Worm (Caenorhabditis elegans): ENCODE results near the gene irld-40.
"Not testable (repeated sequence)": the region's sequence is repeated elsewhere in the genome, so short reads cannot be mapped to it uniquely, and the experiment has no call there.

Gene irld-40

ce11 chrV:1666904-1667303 lies 4.5 kb downstream of the irld-40 start, which contains the start of gene K04F1.8:
Gene K04F1.8 (plus strand): TSS chrV:1667204.
- no peak for TF ChIP-seq tbx-37 (GFP tag; conservative IDR thresholded peaks at IDR 0.05)
- TF ChIP-seq hmg-4 (GFP tag; optimal IDR thresholded peaks at IDR 0.05), result no peak
- no peak for TF ChIP-seq B0310.2 (tag; optimal IDR thresholded peaks at IDR 0.05)
- no peak for TF ChIP-seq ceh-36 (tag; optimal IDR thresholded peaks at IDR 0.05)
- no peak for TF ChIP-seq flt-1 (GFP tag; IDR thresholded peaks at IDR 0.05)
- TF ChIP-seq scrt-1 (GFP tag; IDR thresholded peaks at IDR 0.05), result no peak
- no peak for TF ChIP-seq aly-1 (tag; optimal IDR thresholded peaks at IDR 0.05)
- no peak for TF ChIP-seq F13C5.2 (tag; optimal IDR thresholded peaks at IDR 0.05)
- no peak for TF ChIP-seq hnd-1 (tag; optimal IDR thresholded peaks at IDR 0.05)
- no peak for TF ChIP-seq ceh-13 (GFP tag; optimal IDR thresholded peaks at IDR 0.05)
- TF ChIP-seq hmbx-1 (tag; optimal IDR thresholded peaks at IDR 0.05), result no peak
- TF ChIP-seq ama-1 (optimal IDR thresholded peaks at IDR 0.05), result no peak
- no peak for TF ChIP-seq ets-7 (tag; optimal IDR thresholded peaks at IDR 0.05)
- no peak for TF ChIP-seq tra-4 (tag; optimal IDR thresholded peaks at IDR 0.05)

ce11 chrV:1668216-1668615 lies 5.8 kb downstream of the irld-40 start, which contains the start of gene irld-42:
Gene irld-42 (plus strand): TSS chrV:1668516.
- TF ChIP-seq pes-1 (GFP tag; IDR thresholded peaks at IDR 0.05) (no peak), B0310.2 (tag; optimal IDR thresholded peaks at IDR 0.05) (no peak), hnd-1 (tag; optimal IDR thresholded peaks at IDR 0.05) (no peak), ceh-36 (tag; optimal IDR thresholded peaks at IDR 0.05) (no peak), aly-1 (tag; optimal IDR thresholded peaks at IDR 0.05) (no peak), flt-1 (GFP tag; IDR thresholded peaks at IDR 0.05) (no peak), scrt-1 (GFP tag; IDR thresholded peaks at IDR 0.05) (no peak), ama-1 (optimal IDR thresholded peaks at IDR 0.05) (no peak), tbx-11 (GFP tag; IDR thresholded peaks at IDR 0.05) (no peak)

- no peak for TF ChIP-seq ceh-13 (GFP tag; optimal IDR thresholded peaks at IDR 0.05)
- no peak for TF ChIP-seq hmg-4 (GFP tag; optimal IDR thresholded peaks at IDR 0.05)
- TF ChIP-seq tra-4 (tag; optimal IDR thresholded peaks at IDR 0.05), result no peak
- no peak for TF ChIP-seq ceh-36 (tag; optimal IDR thresholded peaks at IDR 0.05)
These were observed 15.9 kb downstream of the irld-40 start, which contains the start of gene srw-98 for ce11 chrV:1678228-1678627. Gene srw-98 (minus strand): TSS chrV:1678328.

- TF ChIP-seq hmbx-1 (tag; optimal IDR thresholded peaks at IDR 0.05) (no peak), flt-1 (GFP tag; IDR thresholded peaks at IDR 0.05) (no peak), ceh-36 (tag; optimal IDR thresholded peaks at IDR 0.05) (no peak), tbx-11 (GFP tag; IDR thresholded peaks at IDR 0.05) (no peak), tra-4 (tag; optimal IDR thresholded peaks at IDR 0.05) (no peak), ama-1 (optimal IDR thresholded peaks at IDR 0.05) (no peak), ets-7 (tag; optimal IDR thresholded peaks at IDR 0.05) (no peak), pes-1 (GFP tag; IDR thresholded peaks at IDR 0.05) (no peak), F13C5.2 (tag; optimal IDR thresholded peaks at IDR 0.05) (no peak), aly-1 (tag; optimal IDR thresholded peaks at IDR 0.05) (no peak), sea-1 (GFP tag; conservative IDR thresholded peaks at IDR 0.05) (no peak), hmg-4 (GFP tag; optimal IDR thresholded peaks at IDR 0.05) (no peak), hnd-1 (tag; optimal IDR thresholded peaks at IDR 0.05) (no peak), B0310.2 (tag; optimal IDR thresholded peaks at IDR 0.05) (no peak)
These were observed 18.4 kb downstream of the irld-40 start, which contains the start of gene srw-91 for ce11 chrV:1680770-1681169. Gene srw-91 (minus strand): TSS chrV:1680870.

ce11 chrV:1682279-1682678 lies 19.9 kb downstream of the irld-40 start, which contains the start of gene srh-3:
Gene srh-3 (plus strand): TSS chrV:1682579.
- TF ChIP-seq F13C5.2 (tag; optimal IDR thresholded peaks at IDR 0.05), result no peak
- TF ChIP-seq ama-1 (optimal IDR thresholded peaks at IDR 0.05), result no peak
- no peak for TF ChIP-seq tbx-37 (GFP tag; conservative IDR thresholded peaks at IDR 0.05)
- TF ChIP-seq ceh-13 (GFP tag; optimal IDR thresholded peaks at IDR 0.05), result no peak
- no peak for TF ChIP-seq B0310.2 (tag; optimal IDR thresholded peaks at IDR 0.05)

ce11 chrV:1685328-1685727 lies 23.0 kb downstream of the irld-40 start, which contains the start of gene srh-5:
Gene srh-5 (plus strand): TSS chrV:1685628.
- TF ChIP-seq pes-1 (GFP tag; IDR thresholded peaks at IDR 0.05) (no peak), F13C5.2 (tag; optimal IDR thresholded peaks at IDR 0.05) (no peak), aly-1 (tag; optimal IDR thresholded peaks at IDR 0.05) (no peak), ceh-13 (GFP tag; optimal IDR thresholded peaks at IDR 0.05) (no peak), sea-1 (GFP tag; conservative IDR thresholded peaks at IDR 0.05) (no peak), hmg-4 (GFP tag; optimal IDR thresholded peaks at IDR 0.05) (no peak), B0310.2 (tag; optimal IDR thresholded peaks at IDR 0.05) (no peak), hnd-1 (tag; optimal IDR thresholded peaks at IDR 0.05) (no peak), tbx-11 (GFP tag; IDR thresholded peaks at IDR 0.05) (no peak), flt-1 (GFP tag; IDR thresholded peaks at IDR 0.05) (no peak), ceh-36 (tag; optimal IDR thresholded peaks at IDR 0.05) (no peak), scrt-1 (GFP tag; IDR thresholded peaks at IDR 0.05) (no peak)

- not testable (repeated sequence) for TF ChIP-seq ceh-36 (tag; optimal IDR thresholded peaks at IDR 0.05); tra-4 (tag; optimal IDR thresholded peaks at IDR 0.05); scrt-1 (GFP tag; IDR thresholded peaks at IDR 0.05)
These were observed 30.1 kb downstream of the irld-40 start, which contains the start of gene Y46H3C.5 for ce11 chrV:1692494-1692893. Gene Y46H3C.5 (minus strand): TSS chrV:1692495.

ce11 chrV:1693876-1694275 lies 31.5 kb downstream of the irld-40 start, which contains the start of gene Y46H3C.7:
Gene Y46H3C.7 (minus strand): TSS chrV:1694022.
- TF ChIP-seq ets-7, B0310.2, tra-4 (tag; optimal IDR thresholded peaks at IDR 0.05): not testable (repeated sequence)

Data from whole organism, early embryonic.